Worm (Caenorhabditis elegans) whole organism, L3 larva: ENCODE results near the gene C14E2.6.
A peak's percentile ranks its signal among the peaks of the same experiment; 100 is the strongest.

Experiments used
- R02D3.7 ChIP-seq: fragments of 150-350 bp; optimal IDR thresholded peaks from 2 replicates; lab custom pipeline; 2014; ENCODE audit warnings: missing biosample characterization, missing genetic modification characterization
- ZK546.5 ChIP-seq: sonication (generic microtip); optimal IDR thresholded peaks from 2 replicates; lab custom pipeline; 2017; ENCODE audit warnings: missing biosample characterization, missing genetic modification characterization
- aly-2 ChIP-seq: fragments of 150-350 bp; optimal IDR thresholded peaks from 2 replicates; lab custom pipeline; 2014; ENCODE audit warnings: missing biosample characterization, missing genetic modification characterization
- ama-1 ChIP-seq: fragments of 150-350 bp; optimal IDR thresholded peaks from 2 replicates; lab custom pipeline; 2018
- ceh-16 ChIP-seq: sonication (generic microtip); optimal IDR thresholded peaks from 2 replicates; lab custom pipeline; 2017; ENCODE audit warnings: missing biosample characterization, missing genetic modification characterization
- ceh-28 ChIP-seq: fragments of 150-350 bp; optimal IDR thresholded peaks from 2 replicates; lab custom pipeline; 2014; ENCODE audit warnings: missing biosample characterization, missing genetic modification reagents, missing genetic modification characterization
- ceh-82 ChIP-seq: fragments of 150-350 bp; optimal IDR thresholded peaks from 2 replicates; lab custom pipeline; 2014; ENCODE audit warnings: missing biosample characterization, missing genetic modification characterization
- ceh-9 ChIP-seq: sonication (generic microtip); optimal IDR thresholded peaks from 2 replicates; lab custom pipeline; 2018; ENCODE audit warnings: missing biosample characterization, missing genetic modification characterization
- daf-12 ChIP-seq: fragments of 150-350 bp; optimal IDR thresholded peaks from 2 replicates; lab custom pipeline; 2014; ENCODE audit warnings: missing biosample characterization, missing genetic modification reagents, missing genetic modification characterization
- egl-27 ChIP-seq: sonication (generic microtip); optimal IDR thresholded peaks from 4 replicates; lab custom pipeline; 2017; ENCODE audit warnings: missing biosample characterization, missing genetic modification reagents, missing genetic modification characterization
- egl-5 ChIP-seq: fragments of 150-350 bp; optimal IDR thresholded peaks from 2 replicates; lab custom pipeline; 2017; ENCODE audit warnings: missing biosample characterization, missing genetic modification reagents, missing genetic modification characterization, inconsistent platforms
- elt-1 ChIP-seq: fragments of 150-350 bp; optimal IDR thresholded peaks from 2 replicates; lab custom pipeline; 2014; ENCODE audit warnings: missing biosample characterization, missing genetic modification characterization
- elt-2 ChIP-seq: sonication (generic microtip); optimal IDR thresholded peaks from 2 replicates; lab custom pipeline; 2016; ENCODE audit warnings: missing genetic modification reagents, mild to moderate bottlenecking, missing genetic modification characterization, missing compliant biosample characterization
- elt-3 ChIP-seq, 3 experiments: fragments of 150-350 bp in 1 of 3; sonication (generic microtip) in 2 of 3; optimal IDR thresholded peaks; 2 replicates in 2 of 3; 4 replicates in 1 of 3; lab custom pipeline; 2014 to 2017; ENCODE audit warnings: missing biosample characterization in 3 of 3, missing genetic modification characterization in 3 of 3
- fkh-10 ChIP-seq: sonication (generic microtip); optimal IDR thresholded peaks from 2 replicates; lab custom pipeline; 2017; ENCODE audit warnings: missing biosample characterization, missing genetic modification reagents, missing genetic modification characterization
- fkh-2 ChIP-seq: fragments of 150-350 bp; optimal IDR thresholded peaks from 2 replicates; lab custom pipeline; 2014; ENCODE audit warnings: missing biosample characterization, missing genetic modification reagents, missing genetic modification characterization
- fos-1 ChIP-seq: fragments of 150-350 bp; optimal IDR thresholded peaks from 2 replicates; lab custom pipeline; 2014; ENCODE audit warnings: missing biosample characterization, missing genetic modification characterization
- hmg-11 ChIP-seq: sonication (generic microtip); optimal IDR thresholded peaks from 2 replicates; lab custom pipeline; 2016; ENCODE audit warnings: missing genetic modification characterization, missing compliant biosample characterization
- jun-1 ChIP-seq: fragments of 150-350 bp; optimal IDR thresholded peaks from 2 replicates; lab custom pipeline; 2014; ENCODE audit warnings: missing biosample characterization, missing genetic modification reagents, missing genetic modification characterization
- lin-15B ChIP-seq: fragments of 150-350 bp; optimal IDR thresholded peaks from 2 replicates; lab custom pipeline; 2014; ENCODE audit warnings: missing biosample characterization, missing genetic modification characterization
- lin-39 ChIP-seq: fragments of 150-350 bp; optimal IDR thresholded peaks from 2 replicates; lab custom pipeline; 2018; ENCODE audit warnings: missing biosample characterization, missing genetic modification reagents, missing genetic modification characterization
- lsy-12 ChIP-seq: sonication (generic microtip); optimal IDR thresholded peaks from 2 replicates; lab custom pipeline; 2016; ENCODE audit warnings: mild to moderate bottlenecking, missing genetic modification characterization, missing compliant biosample characterization
- mdl-1 ChIP-seq: fragments of 150-350 bp; optimal IDR thresholded peaks from 2 replicates; lab custom pipeline; 2014; ENCODE audit warnings: missing biosample characterization, missing genetic modification characterization
- nfya-1 ChIP-seq: sonication (generic microtip); optimal IDR thresholded peaks from 2 replicates; lab custom pipeline; 2017; ENCODE audit warnings: missing genetic modification characterization, mild to moderate bottlenecking, missing compliant biosample characterization, antibody characterized with exemption, moderate library complexity; ENCODE audit not compliant: insufficient read depth
- nhr-11 ChIP-seq: fragments of 150-350 bp; optimal IDR thresholded peaks from 2 replicates; lab custom pipeline; 2014; ENCODE audit warnings: missing biosample characterization, missing genetic modification characterization
- nhr-12 ChIP-seq: fragments of 150-350 bp; optimal IDR thresholded peaks from 2 replicates; lab custom pipeline; 2014; ENCODE audit warnings: missing biosample characterization, missing genetic modification characterization
- nhr-23 ChIP-seq: fragments of 150-350 bp; optimal IDR thresholded peaks from 2 replicates; lab custom pipeline; 2014; ENCODE audit warnings: missing biosample characterization, missing genetic modification reagents, missing genetic modification characterization
- nhr-237 ChIP-seq: fragments of 150-350 bp; optimal IDR thresholded peaks from 2 replicates; lab custom pipeline; 2014; ENCODE audit warnings: missing biosample characterization, missing genetic modification characterization
- nhr-25 ChIP-seq: sonication (generic microtip); optimal IDR thresholded peaks from 2 replicates; lab custom pipeline; 2017; ENCODE audit warnings: missing biosample characterization, missing genetic modification characterization
- nhr-28 ChIP-seq: fragments of 150-350 bp; optimal IDR thresholded peaks from 2 replicates; lab custom pipeline; 2014; ENCODE audit warnings: missing biosample characterization, missing genetic modification characterization
- nhr-43 ChIP-seq: sonication (generic microtip); optimal IDR thresholded peaks from 2 replicates; lab custom pipeline; 2016; ENCODE audit warnings: mild to moderate bottlenecking, missing genetic modification characterization, missing compliant biosample characterization; ENCODE audit not compliant: poor library complexity, severe bottlenecking
- nhr-67 ChIP-seq: fragments of 150-350 bp; optimal IDR thresholded peaks from 2 replicates; lab custom pipeline; 2014; ENCODE audit warnings: missing biosample characterization, missing genetic modification characterization
- nhr-76 ChIP-seq: fragments of 150-350 bp; sonication (generic microtip); optimal IDR thresholded peaks from 5 replicates; lab custom pipeline; 2014; ENCODE audit warnings: missing biosample characterization, missing genetic modification characterization
- nhr-77 ChIP-seq: fragments of 150-350 bp; optimal IDR thresholded peaks from 2 replicates; lab custom pipeline; 2014; ENCODE audit warnings: missing biosample characterization, missing genetic modification characterization
- pha-4 ChIP-seq: fragments of 150-350 bp; optimal IDR thresholded peaks from 2 replicates; lab custom pipeline; 2014; ENCODE audit warnings: missing biosample characterization, missing genetic modification reagents, missing genetic modification characterization
- pqm-1 ChIP-seq: fragments of 150-350 bp; optimal IDR thresholded peaks from 2 replicates; lab custom pipeline; 2017; ENCODE audit warnings: missing biosample characterization, missing genetic modification characterization, inconsistent platforms
- sea-2 ChIP-seq: fragments of 150-350 bp; sonication (generic microtip); optimal IDR thresholded peaks from 4 replicates; lab custom pipeline; 2014; ENCODE audit warnings: missing biosample characterization, missing genetic modification reagents, missing genetic modification characterization
- snpc-4 ChIP-seq: fragments of 150-350 bp; optimal IDR thresholded peaks from 2 replicates; lab custom pipeline; 2014; ENCODE audit warnings: missing biosample characterization, missing genetic modification characterization
- tbx-2 ChIP-seq: sonication (generic microtip); optimal IDR thresholded peaks from 2 replicates; lab custom pipeline; 2016; ENCODE audit warnings: mild to moderate bottlenecking, missing genetic modification characterization, missing compliant biosample characterization
- unc-39 ChIP-seq: sonication (generic microtip); optimal IDR thresholded peaks from 4 replicates; lab custom pipeline; 2017; ENCODE audit warnings: missing biosample characterization, missing genetic modification characterization
- unc-62 ChIP-seq: fragments of 150-350 bp; sonication (generic microtip); optimal IDR thresholded peaks from 4 replicates; lab custom pipeline; 2014; ENCODE audit warnings: missing biosample characterization, missing genetic modification reagents, missing genetic modification characterization
- ztf-4 ChIP-seq: fragments of 150-350 bp; optimal IDR thresholded peaks from 2 replicates; lab custom pipeline; 2014; ENCODE audit warnings: missing biosample characterization, missing genetic modification characterization

Gene C14E2.6

DNA sequence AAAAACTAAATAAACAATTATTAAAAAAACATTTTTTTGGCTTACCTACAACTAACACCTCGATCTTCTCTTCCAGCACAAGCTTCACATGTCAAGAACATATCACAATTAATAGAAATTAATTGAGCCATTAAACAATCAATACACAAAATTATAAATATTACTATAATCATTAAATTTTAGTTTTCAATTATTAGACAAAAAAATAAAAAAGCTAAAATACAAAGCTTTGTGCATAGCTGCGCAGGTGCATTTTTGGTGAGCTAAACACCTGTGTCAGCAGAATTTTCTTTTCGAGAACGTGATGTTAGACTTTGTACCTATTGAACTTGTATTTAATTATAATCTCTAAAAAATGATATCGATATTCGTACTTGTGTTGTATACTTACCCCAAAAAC is at the start of gene C14E2.6:
TSS of gene C14E2.6 (minus strand) at position 101 of the 400 bp plus-strand sequence.
- TF ChIP-seq elt-3 (tag; optimal IDR thresholded peaks at IDR 0.05; lab: Kevin White, UChicago) (no peak), daf-12 (no peak), nhr-11 (tag; lab: Kevin White, UChicago) (no peak), nhr-25 (no peak), nhr-28 (no peak), lin-15B (tag; lab: Kevin White, UChicago) (no peak), nhr-67 (tag; lab: Kevin White, UChicago) (no peak)

DNA sequence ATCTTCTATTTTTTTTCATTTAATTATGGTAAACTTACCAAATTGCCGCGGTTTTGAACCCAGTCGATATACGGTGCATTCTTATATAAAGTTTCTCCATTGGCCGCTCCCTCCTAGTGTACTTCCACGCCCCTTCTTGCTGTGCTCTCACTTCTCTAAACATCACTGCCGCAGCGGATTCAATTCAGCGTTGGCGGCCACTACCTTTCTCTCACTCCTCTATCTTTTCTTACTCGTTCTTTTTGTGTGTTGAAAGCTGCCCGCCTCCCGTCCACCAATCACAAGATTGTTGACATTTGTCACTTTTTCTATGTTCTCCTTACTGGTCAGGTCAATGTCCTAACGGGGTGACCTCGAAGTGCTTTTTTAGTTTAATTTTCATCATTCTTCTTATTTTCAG is 41.2 kb upstream of the C14E2.6 start:
- TF ChIP-seq unc-39 (tag; lab: Kevin White, UChicago) (no peak), ceh-82 (tag; lab: Kevin White, UChicago) (no peak), pha-4 (tag; lab: Kevin White, UChicago) (peak; percentile 86), aly-2 (tag; lab: Kevin White, UChicago) (no peak), egl-27 (no peak), ceh-28 (tag; lab: Kevin White, UChicago) (peak; percentile 14), hmg-11 (no peak), nfya-1 (tag; lab: Kevin White, UChicago) (peak; percentile 99)

DNA sequence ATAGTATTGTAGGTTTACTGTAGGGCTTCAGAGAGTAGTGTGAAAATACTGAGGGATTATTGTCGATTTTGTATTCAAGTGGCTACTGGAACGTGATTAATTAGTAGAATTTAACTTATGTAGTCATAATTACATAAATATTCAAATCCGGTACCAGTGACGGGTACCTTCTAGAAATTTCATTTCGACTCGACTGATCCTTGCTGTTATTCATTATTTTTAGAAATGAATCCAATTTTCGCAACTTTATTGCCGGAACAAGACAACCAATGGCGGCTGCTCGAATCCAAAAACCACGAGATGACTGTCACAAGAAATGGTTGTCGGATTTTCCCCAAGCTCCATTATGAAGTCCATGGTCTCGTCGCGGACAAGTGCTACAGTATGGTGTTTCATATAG is 35.1 kb upstream of the C14E2.6 start, which contains the start of gene tbx-41:
TSS of gene tbx-41 (plus strand) at position 301 of the 400 bp plus-strand sequence.
- no peak for TF ChIP-seq ztf-4 (tag; lab: Kevin White, UChicago)
- no peak for TF ChIP-seq ZK546.5 (tag; lab: Kevin White, UChicago)
- TF ChIP-seq unc-39 (tag; lab: Kevin White, UChicago): no peak
- TF ChIP-seq pha-4 (tag; lab: Kevin White, UChicago): no peak
- TF ChIP-seq nhr-43 (tag; lab: Kevin White, UChicago): no peak
- TF ChIP-seq ama-1 (lab: Kevin White, UChicago): no peak
- TF ChIP-seq fos-1 (tag; lab: Kevin White, UChicago): no peak
- no peak for TF ChIP-seq ceh-9 (tag; lab: Kevin White, UChicago)
- TF ChIP-seq fkh-10: no peak
- TF ChIP-seq nhr-76 (tag; lab: Kevin White, UChicago): no peak
- no peak for TF ChIP-seq nhr-28

DNA sequence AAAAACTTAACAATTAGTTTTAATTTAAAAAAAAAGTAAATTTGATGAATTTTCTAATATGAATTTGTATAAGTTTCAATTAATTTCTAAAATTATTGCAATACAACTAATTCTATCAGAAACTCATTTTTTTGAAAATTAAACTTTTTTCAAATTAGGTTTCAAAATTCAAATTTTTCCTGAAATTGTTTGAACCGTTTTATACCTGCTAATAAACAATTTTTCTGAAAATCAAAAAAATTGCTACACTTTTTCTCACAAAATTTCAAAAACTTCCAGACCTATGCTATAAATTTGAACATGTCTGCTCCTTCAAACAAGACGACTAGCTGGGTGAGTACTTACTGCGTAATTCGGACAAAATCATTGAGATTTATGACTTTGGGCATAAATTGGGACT is 30.6 kb upstream of the C14E2.6 start, which contains the start of gene T26C11.8:
TSS of gene T26C11.8 (plus strand) at position 301 of the 400 bp plus-strand sequence.
- TF ChIP-seq egl-5 (tag; lab: Kevin White, UChicago): no peak
- no peak for TF ChIP-seq snpc-4 (tag; lab: Kevin White, UChicago)
- TF ChIP-seq ama-1 (lab: Kevin White, UChicago): no peak
- TF ChIP-seq egl-27: no peak
- TF ChIP-seq lin-15B (tag; lab: Kevin White, UChicago): no peak
- TF ChIP-seq fos-1 (tag; lab: Kevin White, UChicago): no peak
- no peak for TF ChIP-seq nhr-12 (tag; lab: Kevin White, UChicago)
- TF ChIP-seq R02D3.7 (tag; lab: Kevin White, UChicago): no peak
- TF ChIP-seq mdl-1: no peak
- no peak for TF ChIP-seq elt-3 (tag; optimal IDR thresholded peaks at IDR 0.05; lab: Kevin White, UChicago)
- TF ChIP-seq ceh-16: no peak
- TF ChIP-seq aly-2 (tag; lab: Kevin White, UChicago): no peak
- no peak for TF ChIP-seq nhr-76 (tag; lab: Kevin White, UChicago)
- no peak for TF ChIP-seq nhr-67 (tag; lab: Kevin White, UChicago)
- no peak for TF ChIP-seq nhr-77
- TF ChIP-seq nhr-43 (tag; lab: Kevin White, UChicago): no peak
- no peak for TF ChIP-seq lsy-12
- no peak for TF ChIP-seq ztf-4 (tag; lab: Kevin White, UChicago)

DNA sequence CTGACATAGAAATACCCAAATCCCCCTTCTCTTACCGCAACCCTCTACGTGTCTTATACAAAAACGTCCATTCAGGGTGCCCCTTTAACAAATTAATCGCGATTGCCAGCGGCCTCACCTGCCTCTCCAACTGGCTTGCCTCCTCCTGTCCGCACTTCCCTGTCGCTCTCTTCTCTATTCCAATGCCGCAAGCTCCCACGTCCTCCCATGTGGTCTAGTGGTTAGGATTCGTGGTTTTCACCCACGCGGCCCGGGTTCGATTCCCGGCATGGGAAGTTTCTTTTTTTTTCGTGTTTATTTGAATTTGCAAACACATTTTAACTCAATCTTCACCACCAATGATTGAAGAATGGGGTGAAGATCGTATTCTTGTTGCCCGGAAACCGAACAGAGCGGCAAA is 28.8 kb upstream of the C14E2.6 start:
- TF ChIP-seq fkh-10 (no peak), fos-1 (tag; lab: Kevin White, UChicago) (no peak), nhr-11 (tag; lab: Kevin White, UChicago) (no peak), pqm-1 (tag; lab: Kevin White, UChicago) (no peak), daf-12 (no peak), unc-62 (GFP tag; lab: Kevin White, UChicago) (no peak), nhr-237 (tag; lab: Kevin White, UChicago) (no peak), nhr-76 (tag; lab: Kevin White, UChicago) (no peak), ama-1 (lab: Kevin White, UChicago) (no peak), elt-2 (tag; lab: Kevin White, UChicago) (peak; percentile 16), lin-39 (tag; lab: Kevin White, UChicago) (no peak), nfya-1 (tag; lab: Kevin White, UChicago) (peak; percentile 36), sea-2 (GFP tag; lab: Kevin White, UChicago) (no peak), jun-1 (peak; percentile 3), ceh-82 (tag; lab: Kevin White, UChicago) (no peak), ceh-28 (tag; lab: Kevin White, UChicago) (peak; percentile 33), nhr-23 (tag; lab: Kevin White, UChicago) (peak; percentile 6), snpc-4 (tag; lab: Kevin White, UChicago) (no peak), elt-1 (no peak), ceh-16 (no peak), nhr-43 (tag; lab: Kevin White, UChicago) (peak; percentile 67), nhr-12 (tag; lab: Kevin White, UChicago) (no peak), nhr-77 (no peak), fkh-2 (tag; lab: Kevin White, UChicago) (no peak), mdl-1 (no peak), tbx-2 (tag; lab: Kevin White, UChicago) (peak; percentile 61), nhr-67 (tag; lab: Kevin White, UChicago) (no peak), pha-4 (tag; lab: Kevin White, UChicago) (peak; percentile 37)
